Worm (Caenorhabditis elegans): ENCODE data around the gene act-3.

DNA sequence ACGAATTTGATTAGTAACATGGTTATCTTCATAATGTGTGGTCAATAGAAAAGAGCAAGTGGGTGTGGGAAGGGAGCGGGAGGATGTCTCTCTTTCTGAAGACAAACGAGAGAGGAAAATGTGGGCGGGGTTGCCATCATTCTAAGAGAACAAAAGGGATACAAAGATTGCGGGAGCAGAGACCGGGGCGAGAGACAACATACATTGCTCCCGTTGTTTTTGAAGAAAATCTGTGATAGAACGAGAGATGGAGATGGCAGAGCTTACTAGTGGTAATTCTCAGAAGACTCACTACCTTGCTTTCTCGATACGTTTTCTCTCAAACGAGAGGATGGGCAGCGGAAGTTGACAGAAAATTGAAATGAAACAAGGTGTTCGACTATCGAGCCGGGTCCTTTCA is 944 bp downstream of the act-3 start:
- TF ChIP-seq him-1 (tag; optimal IDR thresholded peaks at IDR 0.05), result no peak
- TF ChIP-seq W03F9.2 (tag; optimal IDR thresholded peaks at IDR 0.05), result no peak
